Worm (Caenorhabditis elegans) whole organism, late embryonic: ENCODE data around the gene Y37H2A.13.

Experiments
- C08G9.2 ChIP-seq: sonication (generic microtip); optimal IDR thresholded peaks from 2 replicates; lab custom pipeline; 2016; ENCODE audit warnings: mild to moderate bottlenecking, missing genetic modification characterization, moderate library complexity, missing compliant biosample characterization
- K09A11.1 ChIP-seq: sonication (generic microtip); optimal IDR thresholded peaks from 2 replicates; lab custom pipeline; 2017; ENCODE audit warnings: antibody characterized with exemption, mild to moderate bottlenecking, missing genetic modification characterization, missing compliant biosample characterization; ENCODE audit not compliant: insufficient read depth
- ceh-2 ChIP-seq: sonication (generic microtip); optimal IDR thresholded peaks from 2 replicates; lab custom pipeline; 2016; ENCODE audit warnings: missing genotype, missing genetic modification characterization, missing compliant biosample characterization
- ceh-34 ChIP-seq: sonication (generic microtip); optimal IDR thresholded peaks from 2 replicates; lab custom pipeline; 2016; ENCODE audit warnings: mild to moderate bottlenecking, missing genetic modification characterization, missing compliant biosample characterization
- ceh-6 ChIP-seq: fragments of 200-800 bp; sonication (Bioruptor generic); optimal IDR thresholded peaks from 2 replicates; lab custom pipeline; 2018; ENCODE audit warnings: mild to moderate bottlenecking, missing genetic modification characterization, missing compliant biosample characterization
- dve-1 ChIP-seq: sonication (generic microtip); optimal IDR thresholded peaks from 2 replicates; lab custom pipeline; 2017; ENCODE audit warnings: antibody characterized with exemption, mild to moderate bottlenecking, missing genetic modification characterization, missing compliant biosample characterization
- fkh-10 ChIP-seq: fragments of 150-350 bp; optimal IDR thresholded peaks from 2 replicates; lab custom pipeline; 2014; ENCODE audit warnings: missing biosample characterization, missing genetic modification reagents, missing genetic modification characterization
- gmeb-2 ChIP-seq: sonication (generic microtip); optimal IDR thresholded peaks from 2 replicates; lab custom pipeline; 2016; ENCODE audit warnings: missing genetic modification characterization, inconsistent platforms, missing compliant biosample characterization
- hlh-30 ChIP-seq: sonication (generic microtip); optimal IDR thresholded peaks from 2 replicates; lab custom pipeline; 2017; ENCODE audit warnings: antibody characterized with exemption, missing genetic modification characterization, missing compliant biosample characterization; ENCODE audit not compliant: insufficient read depth
- nfya-1 ChIP-seq: sonication (generic microtip); optimal IDR thresholded peaks from 2 replicates; lab custom pipeline; 2017; ENCODE audit warnings: missing genetic modification characterization, mild to moderate bottlenecking, missing compliant biosample characterization, antibody characterized with exemption, moderate library complexity
- pag-3 ChIP-seq: sonication (generic microtip); optimal IDR thresholded peaks from 2 replicates; lab custom pipeline; 2016; ENCODE audit warnings: missing compliant biosample characterization, missing genetic modification characterization, borderline replicate concordance
- pqm-1 ChIP-seq: sonication (generic microtip); optimal IDR thresholded peaks from 2 replicates; lab custom pipeline; 2016; ENCODE audit warnings: missing genetic modification characterization, missing compliant biosample characterization
- tbx-7 ChIP-seq: sonication (generic microtip); optimal IDR thresholded peaks from 2 replicates; lab custom pipeline; 2016; ENCODE audit warnings: missing genotype, missing genetic modification characterization, missing compliant biosample characterization

ce11 chrV:18093941-18094340 lies 48.7 kb upstream of the Y37H2A.13 start:
- TF ChIP-seq tbx-7 (tag; lab: Kevin White, UChicago): no peak
- no peak for TF ChIP-seq K09A11.1 (tag; lab: Kevin White, UChicago)
- TF ChIP-seq fkh-10 (GFP tag; lab: Kevin White, UChicago): no peak
- TF ChIP-seq hlh-30 (tag; lab: Kevin White, UChicago): no peak
- no peak for TF ChIP-seq nfya-1 (tag; lab: Kevin White, UChicago)
- no peak for TF ChIP-seq gmeb-2 (tag; lab: Kevin White, UChicago)
- TF ChIP-seq pqm-1 (tag; lab: Kevin White, UChicago): no peak
- TF ChIP-seq dve-1 (tag; lab: Kevin White, UChicago): no peak
- TF ChIP-seq ceh-6 (GFP tag; lab: Kevin White, UChicago): no peak
- no peak for TF ChIP-seq ceh-2 (tag; lab: Kevin White, UChicago)
- no peak for TF ChIP-seq C08G9.2 (tag; lab: Kevin White, UChicago)
- TF ChIP-seq ceh-34: no peak
- TF ChIP-seq pag-3 (tag; lab: Kevin White, UChicago): no peak
